Worm (Caenorhabditis elegans): ENCODE data around the gene npp-22.

- TF ChIP-seq Y55F3AM.14 (GFP tag; optimal IDR thresholded peaks at IDR 0.05), result no peak
- TF ChIP-seq egl-27 (tag; optimal IDR thresholded peaks at IDR 0.05), result no peak
- TF ChIP-seq ceh-16 (tag; optimal IDR thresholded peaks at IDR 0.05), result no peak
- no peak for TF ChIP-seq F13H6.1 (tag; optimal IDR thresholded peaks at IDR 0.05)
- no peak for TF ChIP-seq alr-1 (tag; optimal IDR thresholded peaks at IDR 0.05)
- no peak for TF ChIP-seq unc-62 (GFP tag; optimal IDR thresholded peaks at IDR 0.05)
- TF ChIP-seq nhr-237 (tag; optimal IDR thresholded peaks at IDR 0.05), result no peak
- no peak for TF ChIP-seq zag-1 (tag; optimal IDR thresholded peaks at IDR 0.05)
- no peak for TF ChIP-seq nhr-12 (tag; optimal IDR thresholded peaks at IDR 0.05)
Measured at ce11 chrV:11755848-11756247, 22.6 kb upstream of the npp-22 start.

Data from whole organism, L2 larva.